Fruit fly (Drosophila melanogaster) whole organism, embryonic: ENCODE data around the gene CG42710.
A peak's percentile ranks its signal among the peaks of the same experiment; 100 is the strongest.

Experiments
- Abd-B ChIP-seq: fragments of 200-800 bp; sonication (Bioruptor generic); optimal IDR thresholded peaks from 2 replicates; lab custom pipeline; 2018; ENCODE audit warnings: missing biosample characterization, mild to moderate bottlenecking, missing genetic modification characterization, moderate library complexity
- B-H1 ChIP-seq: fragments of 200-800 bp; sonication (Bioruptor generic); IDR thresholded peaks from 3 replicates; pipeline ENCODE4 v1.3.6; 2022; ENCODE audit warnings: missing biosample characterization, missing genetic modification characterization
- Blimp-1 ChIP-seq: fragments of 200-800 bp; sonication (Bioruptor generic); optimal IDR thresholded peaks from 3 replicates; lab custom pipeline; 2018; ENCODE audit warnings: missing biosample characterization, missing genetic modification characterization, mild to moderate bottlenecking, moderate library complexity, missing genetic modification reagents
- CG10267 ChIP-seq: fragments of 200-800 bp; sonication (Bioruptor generic); optimal IDR thresholded peaks from 2 replicates; lab custom pipeline; 2018; ENCODE audit warnings: missing biosample characterization, mild to moderate bottlenecking, missing genetic modification characterization, moderate library complexity
- CG10979 ChIP-seq: fragments of 200-800 bp; sonication (Bioruptor generic); optimal IDR thresholded peaks from 2 replicates; lab custom pipeline; 2018; ENCODE audit warnings: missing biosample characterization, mild to moderate bottlenecking, missing genetic modification characterization, moderate library complexity
- CG11504 ChIP-seq: fragments of 200-800 bp; sonication (Bioruptor generic); optimal IDR thresholded peaks from 3 replicates; lab custom pipeline; 2019; ENCODE audit warnings: missing biosample characterization, mild to moderate bottlenecking, missing genetic modification characterization, moderate library complexity
- CG11560 ChIP-seq: fragments of 200-800 bp; sonication (Bioruptor generic); IDR thresholded peaks from 3 replicates; pipeline ENCODE4 v1.3.6; 2022; ENCODE audit warnings: missing biosample characterization, missing genetic modification characterization
- CG12299 ChIP-seq: fragments of 200-800 bp; sonication (Bioruptor generic); optimal IDR thresholded peaks from 2 replicates; lab custom pipeline; 2018; ENCODE audit warnings: missing biosample characterization, mild to moderate bottlenecking, missing genetic modification characterization
- CG1233 ChIP-seq: fragments of 200-800 bp; sonication (Bioruptor generic); optimal IDR thresholded peaks from 4 replicates; lab custom pipeline; 2018; ENCODE audit warnings: missing biosample characterization, mild to moderate bottlenecking, missing genetic modification characterization
- CG16863 ChIP-seq: fragments of 200-800 bp; sonication (Bioruptor generic); optimal IDR thresholded peaks from 3 replicates; lab custom pipeline; 2016; ENCODE audit warnings: missing biosample characterization, missing genetic modification characterization
- CG18599 ChIP-seq: fragments of 200-800 bp; sonication (Bioruptor generic); optimal IDR thresholded peaks from 3 replicates; lab custom pipeline; 2017; ENCODE audit warnings: missing biosample characterization, missing genetic modification characterization, mild to moderate bottlenecking, moderate library complexity, missing genetic modification reagents
- CG2202 ChIP-seq: fragments of 200-800 bp; sonication (Bioruptor generic); optimal IDR thresholded peaks from 2 replicates; lab custom pipeline; 2018; ENCODE audit warnings: missing biosample characterization, mild to moderate bottlenecking, missing genetic modification characterization
- CG31441 ChIP-seq: fragments of 200-800 bp; sonication (Bioruptor generic); IDR thresholded peaks from 2 replicates; pipeline ENCODE4 v1.3.6; 2022; ENCODE audit warnings: missing biosample characterization, missing genetic modification characterization
- CG5180 ChIP-seq: fragments of 200-800 bp; sonication (Bioruptor generic); optimal IDR thresholded peaks from 3 replicates; lab custom pipeline; 2017; ENCODE audit warnings: missing biosample characterization, missing genetic modification characterization, mild to moderate bottlenecking, moderate library complexity, missing genetic modification reagents
- CG7963 ChIP-seq: fragments of 200-800 bp; sonication (Bioruptor generic); IDR thresholded peaks from 3 replicates; pipeline ENCODE4 v1.3.6; 2022; ENCODE audit warnings: missing biosample characterization, missing genetic modification characterization; ENCODE audit not compliant: partially characterized antibody
- CG9932 ChIP-seq: fragments of 200-800 bp; sonication (Bioruptor generic); IDR thresholded peaks from 2 replicates; pipeline ENCODE4 v1.3.6; 2022; ENCODE audit warnings: missing biosample characterization, missing genetic modification characterization
- CoRest ChIP-seq: fragments of 200-800 bp; sonication (Bioruptor generic); optimal IDR thresholded peaks from 3 replicates; lab custom pipeline; 2018; ENCODE audit warnings: missing biosample characterization, mild to moderate bottlenecking, missing genetic modification characterization, moderate library complexity
- Dfd ChIP-seq, 2 experiments: fragments of >200 bp; optimal IDR thresholded peaks; 2 replicates each; lab custom pipeline; 2017; ENCODE audit warnings: missing biosample characterization in 2 of 2, missing genetic modification characterization in 2 of 2
- Dll ChIP-seq: fragments of 200-800 bp; sonication (Bioruptor generic); IDR thresholded peaks from 4 replicates; pipeline ENCODE4 v1.3.6; 2022; ENCODE audit warnings: missing biosample characterization, missing genetic modification characterization; ENCODE audit not compliant: partially characterized antibody
- H2.0 ChIP-seq: fragments of 200-800 bp; sonication (Bioruptor generic); IDR thresholded peaks from 2 replicates; pipeline ENCODE4 v1.3.6; 2022; ENCODE audit warnings: missing biosample characterization, missing genetic modification characterization
- HLH54F ChIP-seq: fragments of 200-800 bp; sonication (Bioruptor generic); optimal IDR thresholded peaks from 3 replicates; lab custom pipeline; 2016; ENCODE audit warnings: missing biosample characterization, missing genetic modification characterization
- Lpt ChIP-seq: fragments of >200 bp; optimal IDR thresholded peaks from 2 replicates; lab custom pipeline; 2018; ENCODE audit warnings: missing biosample characterization, missing genetic modification characterization
- MTF-1 ChIP-seq: fragments of 200-800 bp; sonication (Bioruptor generic); optimal IDR thresholded peaks from 2 replicates; lab custom pipeline; 2018; ENCODE audit warnings: missing biosample characterization, mild to moderate bottlenecking, missing genetic modification characterization, borderline replicate concordance
- Nf-YC ChIP-seq: fragments of 200-800 bp; optimal IDR thresholded peaks from 3 replicates; lab custom pipeline; 2019; ENCODE audit warnings: missing biosample characterization, mild to moderate bottlenecking, missing genetic modification characterization, moderate library complexity
- Oaz ChIP-seq: fragments of 200-800 bp; sonication (Bioruptor generic); IDR thresholded peaks from 2 replicates; pipeline ENCODE4 v1.3.6; 2022; ENCODE audit warnings: missing biosample characterization, missing genetic modification characterization
- Ravus ChIP-seq: fragments of 200-800 bp; sonication (Bioruptor generic); IDR thresholded peaks from 2 replicates; pipeline ENCODE4 v1.3.6; 2022; ENCODE audit warnings: missing biosample characterization, missing genetic modification characterization
- Sox100B ChIP-seq: fragments of 200-800 bp; sonication (Bioruptor generic); optimal IDR thresholded peaks from 3 replicates; lab custom pipeline; 2018; ENCODE audit warnings: missing biosample characterization, mild to moderate bottlenecking, missing genetic modification characterization
- Spps ChIP-seq: fragments of 200-800 bp; sonication (Bioruptor generic); optimal IDR thresholded peaks from 2 replicates; lab custom pipeline; 2018; ENCODE audit warnings: missing biosample characterization, mild to moderate bottlenecking, missing genetic modification characterization
- Sry-δ ChIP-seq: fragments of 200-800 bp; sonication (Bioruptor generic); optimal IDR thresholded peaks from 2 replicates; lab custom pipeline; 2016; ENCODE audit warnings: missing biosample characterization, missing genetic modification characterization
- Xrp1 ChIP-seq: fragments of 200-800 bp; sonication (Bioruptor generic); IDR thresholded peaks from 2 replicates; pipeline ENCODE4 v1.3.6; 2022; ENCODE audit warnings: missing biosample characterization, missing genetic modification characterization
- amos ChIP-seq: fragments of 200-800 bp; sonication (Bioruptor generic); IDR thresholded peaks from 2 replicates; pipeline ENCODE4 v1.3.6; 2022; ENCODE audit warnings: missing biosample characterization, missing genetic modification characterization; ENCODE audit not compliant: partially characterized antibody
- ash1 ChIP-seq: fragments of 200-800 bp; sonication (Bioruptor generic); optimal IDR thresholded peaks from 2 replicates; lab custom pipeline; 2018; ENCODE audit warnings: missing biosample characterization, mild to moderate bottlenecking, missing genetic modification characterization
- corto ChIP-seq: fragments of 200-800 bp; sonication (Bioruptor generic); optimal IDR thresholded peaks from 2 replicates; lab custom pipeline; 2016; ENCODE audit warnings: missing biosample characterization, mild to moderate bottlenecking, missing genetic modification characterization, moderate library complexity
- ewg ChIP-seq: fragments of 200-800 bp; sonication (Bioruptor generic); optimal IDR thresholded peaks from 3 replicates; lab custom pipeline; 2017; ENCODE audit warnings: mild to moderate bottlenecking, missing biosample characterization, missing genetic modification reagents, missing genetic modification characterization
- fd3F ChIP-seq: fragments of 200-800 bp; sonication (Bioruptor generic); optimal IDR thresholded peaks from 2 replicates; lab custom pipeline; 2018; ENCODE audit warnings: missing biosample characterization, mild to moderate bottlenecking, missing genetic modification characterization, moderate library complexity
- fu2 ChIP-seq: fragments of 200-800 bp; sonication (Bioruptor generic); optimal IDR thresholded peaks from 2 replicates; lab custom pipeline; 2016; ENCODE audit warnings: missing biosample characterization, missing genetic modification characterization
- grn ChIP-seq: fragments of 200-800 bp; sonication (Bioruptor generic); optimal IDR thresholded peaks from 3 replicates; lab custom pipeline; 2017; ENCODE audit warnings: missing biosample characterization, missing genetic modification characterization
- knrl ChIP-seq: fragments of 200-800 bp; sonication (Bioruptor generic); IDR thresholded peaks from 3 replicates; pipeline ENCODE4 v1.3.6; 2022; ENCODE audit warnings: missing biosample characterization, missing genetic modification characterization; ENCODE audit not compliant: partially characterized antibody
- lab ChIP-seq: fragments of 200-800 bp; sonication (Bioruptor generic); optimal IDR thresholded peaks from 3 replicates; lab custom pipeline; 2017; ENCODE audit warnings: missing biosample characterization, missing genetic modification characterization, mild to moderate bottlenecking, moderate library complexity, missing genetic modification reagents
- nmo ChIP-seq: fragments of 200-800 bp; sonication (Bioruptor generic); optimal IDR thresholded peaks from 2 replicates; lab custom pipeline; 2018; ENCODE audit warnings: missing biosample characterization, mild to moderate bottlenecking, missing genetic modification characterization, moderate library complexity
- nom ChIP-seq: fragments of 200-800 bp; sonication (Bioruptor generic); optimal IDR thresholded peaks from 2 replicates; lab custom pipeline; 2017; ENCODE audit warnings: missing biosample characterization, missing genetic modification characterization, mild to moderate bottlenecking, moderate library complexity, missing genetic modification reagents
- org-1 ChIP-seq: fragments of 200-800 bp; sonication (Bioruptor generic); optimal IDR thresholded peaks from 2 replicates; lab custom pipeline; 2017; ENCODE audit warnings: missing biosample characterization, missing genetic modification characterization
- p53 ChIP-seq: fragments of 200-800 bp; sonication (Bioruptor generic); optimal IDR thresholded peaks from 2 replicates; lab custom pipeline; 2016; ENCODE audit warnings: missing biosample characterization, missing genetic modification characterization
- peb ChIP-seq: fragments of 200-800 bp; sonication (Bioruptor generic); IDR thresholded peaks from 2 replicates; pipeline ENCODE4 v1.3.6; 2022; ENCODE audit warnings: missing biosample characterization, missing genetic modification characterization
- pho ChIP-seq: fragments of 200-800 bp; sonication (Bioruptor generic); optimal IDR thresholded peaks from 2 replicates; lab custom pipeline; 2016; ENCODE audit warnings: missing biosample characterization, missing genetic modification characterization
- row ChIP-seq: fragments of 200-800 bp; sonication (Bioruptor generic); IDR thresholded peaks from 3 replicates; pipeline ENCODE4 v1.3.6; 2022; ENCODE audit warnings: missing biosample characterization, missing genetic modification characterization
- sob ChIP-seq: fragments of 200-800 bp; sonication (Bioruptor generic); IDR thresholded peaks from 2 replicates; pipeline ENCODE4 v1.3.6; 2022; ENCODE audit warnings: missing biosample characterization, missing genetic modification characterization
- stc ChIP-seq: fragments of 200-800 bp; sonication (Bioruptor generic); IDR thresholded peaks from 2 replicates; pipeline ENCODE4 v1.3.6; 2022; ENCODE audit warnings: missing biosample characterization, missing genetic modification characterization
- ttk ChIP-seq: fragments of 200-800 bp; sonication (Bioruptor generic); IDR thresholded peaks from 2 replicates; pipeline ENCODE4 v2.1.2; 2022; ENCODE audit warnings: missing biosample characterization, missing genetic modification characterization
- wor ChIP-seq: fragments of 200-800 bp; sonication (Bioruptor generic); IDR thresholded peaks from 2 replicates; pipeline ENCODE4 v1.3.6; 2022; ENCODE audit warnings: missing biosample characterization, missing genetic modification characterization

Gene CG42710

dm6 chr2L:8762833-8763232 lies 19.5 kb downstream of the CG42710 start (continued):
- TF ChIP-seq CG2202 (no peak), fd3F (GFP tag; lab: Kevin White, UChicago) (no peak), Lpt (no peak), fu2 (GFP tag; lab: Kevin White, UChicago) (no peak), Sry-δ (GFP tag; lab: Kevin White, UChicago) (no peak), Spps (tag; lab: Kevin White, UChicago) (peak; percentile 8), nom (GFP tag; lab: Kevin White, UChicago) (no peak), org-1 (GFP tag; lab: Kevin White, UChicago) (no peak), CG12299 (tag; lab: Kevin White, UChicago) (no peak), CG18599 (GFP tag; lab: Kevin White, UChicago) (peak; percentile 12), ttk (no peak), CG7963 (GFP tag; lab: Robert Waterston, UW) (no peak), CG11504 (tag; lab: Kevin White, UChicago) (peak; percentile 20), CG1233 (GFP tag; lab: Kevin White, UChicago) (no peak), Sox100B (no peak), sob (GFP tag; lab: Robert Waterston, UW) (no peak), CG10267 (tag; lab: Kevin White, UChicago) (peak; percentile 23), CG31441 (GFP tag; lab: Robert Waterston, UW) (peak; percentile 32; the same call in 1 of the 2 replicates), Ravus (GFP tag; lab: Robert Waterston, UW) (no peak), corto (GFP tag; lab: Kevin White, UChicago) (no peak), nmo (GFP tag; lab: Kevin White, UChicago) (no peak), Oaz (GFP tag; lab: Robert Waterston, UW) (no peak), row (GFP tag; lab: Robert Waterston, UW) (0 out of 3 replicates have a peak, but pooled peaks have one; percentile 10), MTF-1 (no peak), ash1 (GFP tag; lab: Kevin White, UChicago) (no peak), pho (no peak), CG10979 (tag; lab: Kevin White, UChicago) (no peak), Abd-B (no peak)
- TF ChIP-seq, all 482 proteins: peak for 24

- TF ChIP-seq stc = no peak
- no peak for TF ChIP-seq knrl (GFP tag; lab: Robert Waterston, UW)
- TF ChIP-seq H2.0 = no peak
- TF ChIP-seq Xrp1 (GFP tag; lab: Robert Waterston, UW) = no peak
- TF ChIP-seq CG11560 = no peak
- TF ChIP-seq Blimp-1 (GFP tag; lab: Kevin White, UChicago) = no peak
- no peak for TF ChIP-seq HLH54F (GFP tag; lab: Kevin White, UChicago)
- no peak for TF ChIP-seq peb
- TF ChIP-seq, all 482 proteins: peak for 0
Measured at dm6 chr2L:8752022-8752421, 30.3 kb downstream of the CG42710 start, which contains the start of the genes CG45307 and CG12438. Gene CG45307 (minus strand): TSS chr2L:8752122. Gene CG12438 (plus strand): TSS chr2L:8752285.

dm6 chr2L:8747480-8747879 lies 34.8 kb downstream of the CG42710 start:
- TF ChIP-seq amos (GFP tag; lab: Robert Waterston, UW) (no peak), B-H1 (GFP tag; lab: Robert Waterston, UW) (no peak), Nf-YC (tag; lab: Kevin White, UChicago) (peak; percentile 85), CoRest (no peak), CG16863 (GFP tag; lab: Kevin White, UChicago) (no peak), grn (GFP tag; lab: Kevin White, UChicago) (no peak), p53 (no peak), Dll (GFP tag; lab: Robert Waterston, UW) (no peak), Dfd (GFP tag; optimal IDR thresholded peaks at IDR 0.05; lab: Kevin White, UChicago) (no peak), wor (GFP tag; lab: Robert Waterston, UW) (no peak), ewg (GFP tag; lab: Kevin White, UChicago) (peak; percentile 55), lab (GFP tag; lab: Kevin White, UChicago) (no peak), CG5180 (GFP tag; lab: Kevin White, UChicago) (no peak), CG9932 (GFP tag; lab: Robert Waterston, UW) (no peak)
